Worm (Caenorhabditis elegans) whole organism, L4/young adult: ENCODE measurements around the gene F12A10.6.

ENCODE experiments used
- W03F9.2 ChIP-seq: fragments of 150-350 bp; optimal IDR thresholded peaks from 2 replicates; lab custom pipeline; 2014; ENCODE audit warnings: missing biosample characterization, missing genetic modification characterization
- him-1 ChIP-seq: sonication (generic microtip); optimal IDR thresholded peaks from 2 replicates; lab custom pipeline; 2016; ENCODE audit warnings: missing genotype, missing genetic modification reagents, missing genetic modification characterization, missing compliant biosample characterization

ce11 chrII:5543476-5544144, 49.3 kb upstream of the F12A10.6 start:
- TF ChIP-seq him-1 (tag; lab: Kevin White, UChicago) (peak; percentile 98), W03F9.2 (peak; percentile 80)
